Worm (Caenorhabditis elegans) whole organism, late embryonic: ENCODE results near the gene srt-43.

Experiments used
- elt-2 ChIP-seq: sonication (generic microtip); optimal IDR thresholded peaks from 2 replicates; lab custom pipeline; 2016; ENCODE audit warnings: missing genetic modification reagents, missing genetic modification characterization, missing compliant biosample characterization
- pros-1 ChIP-seq: fragments of 150-350 bp; optimal IDR thresholded peaks from 2 replicates; lab custom pipeline; 2014; ENCODE audit warnings: missing biosample characterization, missing genetic modification reagents, missing genetic modification characterization

- TF ChIP-seq elt-2 (tag; lab: Kevin White, UChicago) (peak; percentile 96), pros-1 (no peak)
Measured at ce11 chrV:12780248-12780647, 11.2 kb downstream of the srt-43 start.
